Fruit fly (Drosophila melanogaster) whole organism, embryonic: ENCODE data around the gene aru.
A peak's percentile ranks its signal among the peaks of the same experiment; 100 is the strongest.

Source experiments
- ATbp ChIP-seq: fragments of 200-800 bp; sonication (Bioruptor generic); optimal IDR thresholded peaks from 2 replicates; lab custom pipeline; 2017; ENCODE audit warnings: missing biosample characterization, mild to moderate bottlenecking, missing genetic modification characterization, missing genetic modification reagents
- Ada2b ChIP-seq: fragments of 200-800 bp; sonication (Bioruptor generic); IDR thresholded peaks from 2 replicates; pipeline ENCODE4 v1.3.6; 2022; ENCODE audit warnings: missing biosample characterization, missing genetic modification characterization
- Blimp-1 ChIP-seq: fragments of 200-800 bp; sonication (Bioruptor generic); optimal IDR thresholded peaks from 3 replicates; lab custom pipeline; 2018; ENCODE audit warnings: missing biosample characterization, missing genetic modification characterization, mild to moderate bottlenecking, moderate library complexity, missing genetic modification reagents
- CG10366 ChIP-seq: fragments of 200-800 bp; sonication (Bioruptor generic); IDR thresholded peaks from 2 replicates; pipeline ENCODE4 v1.3.6; 2022; ENCODE audit warnings: missing biosample characterization, missing genetic modification characterization
- CG12155 ChIP-seq: fragments of 200-800 bp; sonication (Bioruptor generic); optimal IDR thresholded peaks from 3 replicates; lab custom pipeline; 2016; ENCODE audit warnings: missing biosample characterization, missing genetic modification characterization
- CG12236 ChIP-seq: fragments of 200-800 bp; sonication (Bioruptor generic); optimal IDR thresholded peaks from 2 replicates; lab custom pipeline; 2016; ENCODE audit warnings: missing biosample characterization, missing genetic modification characterization
- CG13424 ChIP-seq: fragments of 200-800 bp; sonication (Bioruptor generic); optimal IDR thresholded peaks from 2 replicates; lab custom pipeline; 2019; ENCODE audit warnings: missing biosample characterization, mild to moderate bottlenecking, missing genetic modification characterization, moderate library complexity
- CG13775 ChIP-seq: fragments of 200-800 bp; sonication (Bioruptor generic); optimal IDR thresholded peaks from 3 replicates; lab custom pipeline; 2017; ENCODE audit warnings: missing biosample characterization, mild to moderate bottlenecking, missing genetic modification characterization
- CG14014 ChIP-seq: fragments of 200-800 bp; sonication (Bioruptor generic); IDR thresholded peaks from 2 replicates; pipeline ENCODE4 v1.3.6; 2022; ENCODE audit warnings: missing biosample characterization, missing genetic modification characterization
- CG14441 ChIP-seq: fragments of 200-800 bp; sonication (Bioruptor generic); IDR thresholded peaks from 2 replicates; pipeline ENCODE4 v1.3.6; 2022; ENCODE audit warnings: missing biosample characterization, missing genetic modification characterization
- CG15269 ChIP-seq: fragments of 200-800 bp; sonication (Bioruptor generic); optimal IDR thresholded peaks from 2 replicates; lab custom pipeline; 2018; ENCODE audit warnings: missing biosample characterization, mild to moderate bottlenecking, missing genetic modification characterization, moderate library complexity
- CG1603 ChIP-seq: fragments of 200-800 bp; sonication (Bioruptor generic); optimal IDR thresholded peaks from 2 replicates; lab custom pipeline; 2019; ENCODE audit warnings: missing biosample characterization, mild to moderate bottlenecking, missing genetic modification characterization, moderate library complexity
- CG17359 ChIP-seq: fragments of 200-800 bp; sonication (Bioruptor generic); optimal IDR thresholded peaks from 3 replicates; lab custom pipeline; 2018; ENCODE audit warnings: missing biosample characterization, mild to moderate bottlenecking, missing genetic modification characterization, moderate library complexity
- CG1832 ChIP-seq: fragments of 200-800 bp; sonication (Bioruptor generic); optimal IDR thresholded peaks from 2 replicates; lab custom pipeline; 2017; ENCODE audit warnings: missing biosample characterization, mild to moderate bottlenecking, missing genetic modification characterization, inconsistent platforms
- CG31365 ChIP-seq: fragments of 200-800 bp; sonication (Bioruptor generic); optimal IDR thresholded peaks from 2 replicates; lab custom pipeline; 2018; ENCODE audit warnings: missing biosample characterization, mild to moderate bottlenecking, missing genetic modification characterization
- CG3407 ChIP-seq: fragments of 200-800 bp; sonication (Bioruptor generic); optimal IDR thresholded peaks from 2 replicates; lab custom pipeline; 2018; ENCODE audit warnings: missing biosample characterization, mild to moderate bottlenecking, missing genetic modification characterization
- CG3726 ChIP-seq: fragments of 200-800 bp; sonication (Bioruptor generic); IDR thresholded peaks from 3 replicates; pipeline ENCODE4, ENCODE4 v1.3.6; 2022; ENCODE audit warnings: missing biosample characterization, missing genetic modification characterization
- Chrac-16 ChIP-seq: fragments of 200-800 bp; sonication (Bioruptor generic); optimal IDR thresholded peaks from 3 replicates; lab custom pipeline; 2016; ENCODE audit warnings: missing biosample characterization, missing genetic modification characterization
- CoRest ChIP-seq: fragments of 200-800 bp; sonication (Bioruptor generic); optimal IDR thresholded peaks from 3 replicates; lab custom pipeline; 2018; ENCODE audit warnings: missing biosample characterization, mild to moderate bottlenecking, missing genetic modification characterization, moderate library complexity
- D19B ChIP-seq: fragments of 200-800 bp; sonication (Bioruptor generic); optimal IDR thresholded peaks from 2 replicates; lab custom pipeline; 2017; ENCODE audit warnings: missing biosample characterization, mild to moderate bottlenecking, missing genetic modification characterization
- Dbx ChIP-seq: fragments of 200-800 bp; sonication (Bioruptor generic); IDR thresholded peaks from 3 replicates; pipeline ENCODE4 v1.3.6; 2022; ENCODE audit warnings: missing biosample characterization, missing genetic modification characterization
- Dek ChIP-seq: fragments of 200-800 bp; sonication (Bioruptor generic); optimal IDR thresholded peaks from 3 replicates; lab custom pipeline; 2019; ENCODE audit warnings: missing biosample characterization, mild to moderate bottlenecking, missing genetic modification characterization, moderate library complexity
- E2f1 ChIP-seq: fragments of 200-800 bp; sonication (Bioruptor generic); IDR thresholded peaks from 2 replicates; pipeline ENCODE4 v1.3.6; 2022; ENCODE audit warnings: missing biosample characterization, missing genetic modification characterization
- E2f2 ChIP-seq: fragments of 200-800 bp; sonication (Bioruptor generic); IDR thresholded peaks from 2 replicates; pipeline ENCODE4 v1.3.6; 2022; ENCODE audit warnings: missing biosample characterization, missing genetic modification characterization
- Ets97D ChIP-seq: fragments of 200-800 bp; sonication (Bioruptor generic); optimal IDR thresholded peaks from 3 replicates; lab custom pipeline; 2016; ENCODE audit warnings: missing biosample characterization, missing genetic modification characterization
- Fer1 ChIP-seq: fragments of 200-800 bp; sonication (Bioruptor generic); optimal IDR thresholded peaks from 2 replicates; lab custom pipeline; 2017; ENCODE audit warnings: missing biosample characterization, mild to moderate bottlenecking, missing genetic modification characterization
- H15 ChIP-seq: fragments of 200-800 bp; sonication (Bioruptor generic); IDR thresholded peaks from 3 replicates; pipeline ENCODE4 v1.3.6; 2022; ENCODE audit warnings: missing biosample characterization, missing genetic modification characterization
- Lhr ChIP-seq: fragments of 200-800 bp; sonication (Bioruptor generic); optimal IDR thresholded peaks from 3 replicates; lab custom pipeline; 2017; ENCODE audit warnings: mild to moderate bottlenecking, missing biosample characterization, missing genetic modification reagents, missing genetic modification characterization
- Oaz ChIP-seq: fragments of 200-800 bp; sonication (Bioruptor generic); IDR thresholded peaks from 2 replicates; pipeline ENCODE4 v1.3.6; 2022; ENCODE audit warnings: missing biosample characterization, missing genetic modification characterization
- Optix ChIP-seq: fragments of 200-800 bp; sonication (Bioruptor generic); IDR thresholded peaks from 3 replicates; pipeline ENCODE4 v1.3.6; 2022; ENCODE audit warnings: missing biosample characterization, missing genetic modification characterization
- Scr ChIP-seq: fragments of 200-800 bp; sonication (Bioruptor generic); IDR thresholded peaks from 2 replicates; pipeline ENCODE4 v1.3.6; 2022; ENCODE audit warnings: missing biosample characterization, missing genetic modification characterization; ENCODE audit not compliant: partially characterized antibody
- Trl ChIP-seq, 3 experiments: fragments of >200 bp in 2 of 3; fragments of 200-800 bp in 1 of 3; sonication (Bioruptor generic) in 1 of 3; optimal IDR thresholded peaks; 2 replicates in 1 of 3; 3 replicates in 2 of 3; lab custom pipeline; 2016 to 2017; ENCODE audit warnings: missing biosample characterization in 1 of 3, missing genetic modification characterization in 1 of 3
- Xbp1 ChIP-seq: fragments of 200-800 bp; sonication (Bioruptor generic); optimal IDR thresholded peaks from 3 replicates; lab custom pipeline; 2016; ENCODE audit warnings: missing biosample characterization, mild to moderate bottlenecking, missing genetic modification characterization
- YL-1 ChIP-seq: fragments of 200-800 bp; sonication (Bioruptor generic); optimal IDR thresholded peaks from 3 replicates; lab custom pipeline; 2017; ENCODE audit warnings: missing biosample characterization, mild to moderate bottlenecking, missing genetic modification characterization
- abd-A ChIP-seq: fragments of 200-800 bp; sonication (Bioruptor generic); optimal IDR thresholded peaks from 3 replicates; lab custom pipeline; 2019; ENCODE audit warnings: missing biosample characterization, mild to moderate bottlenecking, missing genetic modification characterization, moderate library complexity
- ap ChIP-seq: fragments of 200-800 bp; sonication (Bioruptor generic); IDR thresholded peaks from 2 replicates; pipeline ENCODE4 v1.3.6; 2022; ENCODE audit warnings: missing biosample characterization, missing genetic modification characterization
- cato ChIP-seq: fragments of 200-800 bp; sonication (Bioruptor generic); optimal IDR thresholded peaks from 2 replicates; lab custom pipeline; 2016; ENCODE audit warnings: missing biosample characterization, missing genetic modification characterization, borderline replicate concordance
- chinmo ChIP-seq: fragments of 200-800 bp; sonication (Bioruptor generic); IDR thresholded peaks from 4 replicates; pipeline ENCODE4 v1.3.6; 2022; ENCODE audit warnings: missing biosample characterization, missing genetic modification characterization; ENCODE audit not compliant: partially characterized antibody
- crp ChIP-seq, 2 experiments: fragments of 200-800 bp; sonication (Bioruptor generic); optimal IDR thresholded peaks; 2 replicates in 1 of 2; 3 replicates in 1 of 2; lab custom pipeline; 2017; ENCODE audit warnings: missing biosample characterization in 2 of 2, missing genetic modification characterization in 2 of 2, mild to moderate bottlenecking in 1 of 2, moderate library complexity in 1 of 2
- disco-r ChIP-seq: fragments of 200-800 bp; sonication (Bioruptor generic); optimal IDR thresholded peaks from 2 replicates; lab custom pipeline; 2016; ENCODE audit warnings: missing biosample characterization, missing genetic modification characterization
- gfzf ChIP-seq: fragments of 200-800 bp; sonication (Bioruptor generic); optimal IDR thresholded peaks from 2 replicates; lab custom pipeline; 2016; ENCODE audit warnings: missing biosample characterization, mild to moderate bottlenecking, missing genetic modification characterization, moderate library complexity
- h ChIP-seq: fragments of >200 bp; optimal IDR thresholded peaks from 2 replicates; lab custom pipeline; 2017
- kay ChIP-seq: fragments of 200-800 bp; sonication (Bioruptor generic); optimal IDR thresholded peaks from 2 replicates; lab custom pipeline; 2016; ENCODE audit warnings: missing biosample characterization, missing genetic modification characterization
- ken ChIP-seq: fragments of 200-800 bp; sonication (Bioruptor generic); IDR thresholded peaks from 3 replicates; pipeline ENCODE4 v1.3.6; 2022; ENCODE audit warnings: missing biosample characterization, missing genetic modification characterization
- onecut ChIP-seq: fragments of 200-800 bp; sonication (Bioruptor generic); IDR thresholded peaks from 2 replicates; pipeline ENCODE4 v1.3.6; 2022; ENCODE audit warnings: missing biosample characterization, missing genetic modification characterization
- pan ChIP-seq, 4 experiments: fragments of >200 bp in 3 of 4; fragments of 200-800 bp in 1 of 4; sonication (Bioruptor generic) in 1 of 4; optimal IDR thresholded peaks in 3 of 4; IDR thresholded peaks in 1 of 4; 2 replicates each; pipeline versions ENCODE4 v1.3.6 to Lab custom; 2017 to 2022; ENCODE audit warnings: missing biosample characterization in 2 of 4, missing genetic modification characterization in 2 of 4, mixed read lengths in 1 of 4
- ro ChIP-seq: fragments of 200-800 bp; sonication (Bioruptor generic); IDR thresholded peaks from 2 replicates; pipeline ENCODE4 v1.3.6; 2022; ENCODE audit warnings: missing biosample characterization, missing genetic modification characterization
- sob ChIP-seq: fragments of 200-800 bp; sonication (Bioruptor generic); IDR thresholded peaks from 2 replicates; pipeline ENCODE4 v1.3.6; 2022; ENCODE audit warnings: missing biosample characterization, missing genetic modification characterization
- zen2 ChIP-seq: fragments of 200-800 bp; sonication (Bioruptor generic); IDR thresholded peaks from 3 replicates; pipeline ENCODE4 v1.3.6; 2022; ENCODE audit warnings: missing biosample characterization, missing genetic modification characterization; ENCODE audit not compliant: partially characterized antibody

Gene aru

dm6 chr2L:889799-890198, 21.6 kb upstream of the aru start (continued):
- TF ChIP-seq H15 = peak; percentile 35; the same call in 1 of the 3 replicates
- TF ChIP-seq Ets97D (GFP tag; lab: Kevin White, UChicago) = no peak
- no peak for TF ChIP-seq zen2 (GFP tag; lab: Robert Waterston, UW)
- no peak for TF ChIP-seq Trl (optimal IDR thresholded peaks at IDR 0.05; lab: Kevin White, UChicago)
- TF ChIP-seq Trl (GFP tag; optimal IDR thresholded peaks at IDR 0.05; lab: Kevin White, UChicago) = peak; percentile 17
- TF ChIP-seq h (lab: Kevin White, UChicago) = no peak
- TF ChIP-seq E2f1 (GFP tag; lab: Robert Waterston, UW) = peak; percentile 38; the same call in 1 of the 2 replicates
- TF ChIP-seq abd-A = peak; percentile 8
- peak; percentile 29; the same call in 1 of the 2 replicates for TF ChIP-seq Ada2b
- peak; percentile 35; the same call in 1 of the 2 replicates for TF ChIP-seq E2f2 (GFP tag; lab: Robert Waterston, UW)
- peak; percentile 39 for TF ChIP-seq Xbp1
- TF ChIP-seq CG17359 (tag; lab: Kevin White, UChicago) = no peak
- no peak for TF ChIP-seq CG1832 (GFP tag; lab: Kevin White, UChicago)
- TF ChIP-seq Dek (tag; lab: Kevin White, UChicago) = no peak
- TF ChIP-seq CG12155 (GFP tag; lab: Kevin White, UChicago) = no peak
- 0 out of 3 replicates have a peak, but pooled peaks have one; percentile 35 for TF ChIP-seq CG3726 (GFP tag; lab: Robert Waterston, UW)
- TF ChIP-seq gfzf (GFP tag; lab: Kevin White, UChicago) = no peak
- no peak for TF ChIP-seq CG13775 (GFP tag; lab: Kevin White, UChicago)
- TF ChIP-seq Optix (GFP tag; lab: Robert Waterston, UW) = 0 out of 3 replicates have a peak, but pooled peaks have one; percentile 53
- TF ChIP-seq CG14014 (GFP tag; lab: Robert Waterston, UW) = peak; percentile 46; the same call in 1 of the 2 replicates
- TF ChIP-seq sob = no peak
- TF ChIP-seq onecut = no peak
- 0 out of 3 replicates have a peak, but pooled peaks have one; percentile 44 for TF ChIP-seq ken
- no peak for TF ChIP-seq chinmo (GFP tag; lab: Robert Waterston, UW)
- no peak for TF ChIP-seq pan (optimal IDR thresholded peaks at IDR 0.05; lab: Kevin White, UChicago)
- TF ChIP-seq pan (GFP tag; optimal IDR thresholded peaks at IDR 0.05 in 1 of 2, IDR thresholded peaks at IDR 0.05 in 1 of 2) = peak in 1 of 2 experiments; percentile 37
- TF ChIP-seq Lhr = no peak
- TF ChIP-seq cato = no peak
- TF ChIP-seq CG13424 (tag; lab: Kevin White, UChicago) = peak; percentile 9
- peak; percentile 26 for TF ChIP-seq CoRest
- TF ChIP-seq Blimp-1 = no peak
- no peak for TF ChIP-seq crp (GFP tag; optimal IDR thresholded peaks at IDR 0.05; lab: Kevin White, UChicago)
- TF ChIP-seq CG31365 (tag; lab: Kevin White, UChicago) = no peak
- peak; percentile 58 for TF ChIP-seq D19B (GFP tag; lab: Kevin White, UChicago)
- TF ChIP-seq kay (GFP tag; lab: Kevin White, UChicago) = no peak
- TF ChIP-seq ATbp (GFP tag; lab: Kevin White, UChicago) = peak; percentile 36
- TF ChIP-seq CG15269 (tag; lab: Kevin White, UChicago) = peak; percentile 54
- peak; percentile 45; the same call in 1 of the 2 replicates for TF ChIP-seq ap (GFP tag; lab: Robert Waterston, UW)
- no peak for TF ChIP-seq CG12236 (GFP tag; lab: Kevin White, UChicago)
- TF ChIP-seq Chrac-16 (GFP tag; lab: Kevin White, UChicago) = peak; percentile 42
- no peak for TF ChIP-seq CG3407
- peak; percentile 45; the same call in 1 of the 2 replicates for TF ChIP-seq CG10366 (GFP tag; lab: Robert Waterston, UW)
- TF ChIP-seq disco-r (GFP tag; lab: Kevin White, UChicago) = no peak
- peak; percentile 79 for TF ChIP-seq CG1603 (tag; lab: Kevin White, UChicago)
- peak; percentile 70 for TF ChIP-seq Oaz (GFP tag; lab: Robert Waterston, UW)
- TF ChIP-seq Dbx (GFP tag; lab: Robert Waterston, UW) = 0 out of 3 replicates have a peak, but pooled peaks have one; percentile 34
- TF ChIP-seq Fer1 (GFP tag; lab: Kevin White, UChicago) = no peak
- peak; percentile 61 for TF ChIP-seq CG14441 (GFP tag; lab: Robert Waterston, UW)
- TF ChIP-seq YL-1 = no peak
- no peak for TF ChIP-seq ro
- no peak for TF ChIP-seq Scr
